Fruit fly (Drosophila melanogaster): ENCODE results near the gene sens.

Gene sens

dm6 chr3L:13387608-13388007, 13.3 kb downstream of the sens start, which contains the start of gene CG10171 (continued):
- TF ChIP-seq cad (GFP tag; optimal IDR thresholded peaks at IDR 0.05) (peak; percentile 26), ap (GFP tag; IDR thresholded peaks at IDR 0.05) (no peak), ci (GFP tag; IDR thresholded peaks at IDR 0.05) (peak; percentile 37; the same call in 1 of the 3 replicates), Abd-B (GFP tag; optimal IDR thresholded peaks at IDR 0.05) (peak; percentile 50), CG14710 (tag; optimal IDR thresholded peaks at IDR 0.05) (peak; percentile 44), CG3847 (GFP tag; IDR thresholded peaks at IDR 0.05) (peak; percentile 89), E2f2 (GFP tag; IDR thresholded peaks at IDR 0.05) (peak; percentile 80), E2f1 (GFP tag; IDR thresholded peaks at IDR 0.05) (0 out of 2 replicates have a peak, but pooled peaks have one; percentile 6), knrl (GFP tag; IDR thresholded peaks at IDR 0.05; ENCODE audit: partially characterized antibody) (peak; percentile 39; the same call in 1 of the 3 replicates), Dbx (GFP tag; IDR thresholded peaks at IDR 0.05) (no peak), tgo (GFP tag; IDR thresholded peaks at IDR 0.05) (no peak), CG34422 (GFP tag; IDR thresholded peaks at IDR 0.05) (peak; percentile 45; the same call in 1 of the 3 replicates), ranshi (GFP tag; IDR thresholded peaks at IDR 0.05) (no peak), CG9797 (GFP tag; optimal IDR thresholded peaks at IDR 0.05) (no peak), trem (tag; optimal IDR thresholded peaks at IDR 0.05) (peak; percentile 20), CG7372 (GFP tag; IDR thresholded peaks at IDR 0.05) (no peak), seq (GFP tag; IDR thresholded peaks at IDR 0.05) (no peak), CG12659 (GFP tag; optimal IDR thresholded peaks at IDR 0.05) (peak; percentile 43), CG7963 (GFP tag; IDR thresholded peaks at IDR 0.05; ENCODE audit: partially characterized antibody) (0 out of 3 replicates have a peak, but pooled peaks have one; percentile 19), phol (tag; optimal IDR thresholded peaks at IDR 0.05) (peak; percentile 11)

DNA sequence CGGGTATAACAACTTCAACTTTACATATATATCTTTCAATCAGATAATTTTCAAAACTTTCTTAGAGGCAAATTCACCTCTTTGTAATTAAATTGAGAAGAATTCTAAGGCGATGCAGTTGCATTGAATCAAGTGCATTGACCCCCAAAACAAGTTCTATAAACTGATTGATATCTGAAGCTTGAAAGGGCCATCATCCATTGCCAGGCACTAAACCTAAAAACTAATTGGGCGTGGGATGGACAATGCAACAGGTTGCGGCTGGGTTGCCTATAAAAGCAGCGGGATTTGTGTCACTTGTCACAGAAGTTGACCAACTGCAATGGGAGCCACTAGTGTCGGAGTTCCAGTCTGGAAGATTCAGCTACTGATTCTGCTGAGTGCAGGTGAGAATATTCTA, 16.4 kb downstream of the sens start, which contains the start of gene CG14110:
Gene CG14110 (plus strand): TSS at position 301 of the 400 bp plus-strand sequence.
- TF ChIP-seq Hr3 (GFP tag; optimal IDR thresholded peaks at IDR 0.05) (no peak), Taf1 (GFP tag; IDR thresholded peaks at IDR 0.05) (no peak), ind (GFP tag; optimal IDR thresholded peaks at IDR 0.05) (no peak), CG2712 (tag; optimal IDR thresholded peaks at IDR 0.05) (no peak), onecut (GFP tag; IDR thresholded peaks at IDR 0.05) (no peak), kah (GFP tag; optimal IDR thresholded peaks at IDR 0.05) (no peak), HmgD (GFP tag; optimal IDR thresholded peaks at IDR 0.05) (no peak), nom (GFP tag; optimal IDR thresholded peaks at IDR 0.05) (no peak), CG6175 (GFP tag; IDR thresholded peaks at IDR 0.05) (no peak), CG1529 (GFP tag; optimal IDR thresholded peaks at IDR 0.05) (no peak), CG1603 (tag; optimal IDR thresholded peaks at IDR 0.05) (no peak), CG7928 (GFP tag; optimal IDR thresholded peaks at IDR 0.05) (no peak), Optix (GFP tag; IDR thresholded peaks at IDR 0.05) (no peak), Hr51 (GFP tag; optimal IDR thresholded peaks at IDR 0.05) (no peak), tap (tag; optimal IDR thresholded peaks at IDR 0.05) (no peak), NC2β (GFP tag; optimal IDR thresholded peaks at IDR 0.05) (no peak), grn (GFP tag; optimal IDR thresholded peaks at IDR 0.05) (no peak)

- TF ChIP-seq CG7786 (GFP tag; optimal IDR thresholded peaks at IDR 0.05) (no peak), Ets65A (GFP tag) (peak; percentile 36)
Measured at dm6 chr3L:13382061-13382815, 18.7 kb downstream of the sens start, which contains the start of gene ImpL1. TSS of gene ImpL1 (plus strand) at chr3L:13382765.
